Worm (Caenorhabditis elegans) whole organism, early embryonic: ENCODE data around the gene akap-1.

Experiments used
- B0310.2 ChIP-seq: sonication (generic microtip); optimal IDR thresholded peaks from 2 replicates; lab custom pipeline; 2016; ENCODE audit warnings: mild to moderate bottlenecking, missing genetic modification characterization, missing compliant biosample characterization
- aly-1 ChIP-seq: sonication (generic microtip); optimal IDR thresholded peaks from 2 replicates; lab custom pipeline; 2016; ENCODE audit warnings: missing genetic modification characterization, missing compliant biosample characterization
- ama-1 ChIP-seq: fragments of 150-350 bp; optimal IDR thresholded peaks from 2 replicates; lab custom pipeline; 2014
- ceh-36 ChIP-seq: sonication (generic microtip); optimal IDR thresholded peaks from 2 replicates; lab custom pipeline; 2016; ENCODE audit warnings: missing genetic modification characterization, inconsistent platforms, missing compliant biosample characterization
- flt-1 ChIP-seq: fragments of 200-800 bp; sonication (Bioruptor generic); IDR thresholded peaks from 2 replicates; pipeline ENCODE4 v1.3.6; 2022; ENCODE audit warnings: missing genetic modification characterization, missing compliant biosample characterization
- hmg-4 ChIP-seq: fragments of 200-800 bp; sonication (Bioruptor generic); optimal IDR thresholded peaks from 2 replicates; lab custom pipeline; 2018; ENCODE audit warnings: mild to moderate bottlenecking, missing genetic modification characterization, missing compliant biosample characterization
- hnd-1 ChIP-seq: sonication (generic microtip); optimal IDR thresholded peaks from 2 replicates; lab custom pipeline; 2016; ENCODE audit warnings: missing genetic modification characterization, missing compliant biosample characterization
- tbx-37 ChIP-seq: fragments of 200-800 bp; sonication (Bioruptor generic); conservative IDR thresholded peaks from 2 replicates; pipeline ENCODE4 v1.3.6; 2022; ENCODE audit warnings: missing genetic modification reagents, missing genetic modification characterization, missing compliant biosample characterization
- tra-4 ChIP-seq: sonication (generic microtip); optimal IDR thresholded peaks from 2 replicates; lab custom pipeline; 2017; ENCODE audit warnings: missing genetic modification characterization, missing compliant biosample characterization

- TF ChIP-seq tra-4 (no peak), ama-1 (no peak), hmg-4 (GFP tag; lab: Kevin White, UChicago) (no peak), aly-1 (tag; lab: Kevin White, UChicago) (no peak), flt-1 (no peak), ceh-36 (no peak), tbx-37 (no peak), B0310.2 (no peak), hnd-1 (tag; lab: Kevin White, UChicago) (no peak)
Measured at ce11 chrIII:6411430-6411829, 58.2 kb downstream of the akap-1 start.
